Worm (Caenorhabditis elegans): ENCODE measurements around the gene cpg-24.

cpg-24 gene

DNA sequence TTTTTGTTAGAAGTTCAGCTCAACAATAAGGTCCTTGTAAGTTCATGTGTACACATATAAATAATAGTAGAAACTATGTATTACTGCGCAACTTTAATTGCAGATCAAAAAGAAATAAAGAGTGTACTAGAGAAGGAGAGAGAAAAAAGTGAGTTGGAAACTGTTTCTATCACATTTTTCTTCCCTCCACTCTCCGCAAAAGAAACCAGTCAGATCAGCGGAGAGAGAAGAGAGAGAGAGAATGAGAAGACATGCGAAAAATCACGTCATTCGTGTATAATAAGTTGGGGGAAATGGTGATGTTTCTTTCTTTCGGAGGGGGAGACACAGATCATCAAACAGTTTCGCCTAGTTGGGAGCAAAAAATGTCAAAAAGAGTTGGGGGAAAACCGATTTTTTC lies 23.6 kb downstream of the cpg-24 start (continued):
- no peak for TF ChIP-seq lin-39 (tag; optimal IDR thresholded peaks at IDR 0.05)
- TF ChIP-seq elt-3 (tag; optimal IDR thresholded peaks at IDR 0.05) = no peak
- peak; percentile 46 for TF ChIP-seq nhr-129 (tag; optimal IDR thresholded peaks at IDR 0.05)
- no peak for TF ChIP-seq zag-1 (tag; optimal IDR thresholded peaks at IDR 0.05)
- no peak for TF ChIP-seq nhr-23 (tag; optimal IDR thresholded peaks at IDR 0.05)
- TF ChIP-seq skn-1 (tag; optimal IDR thresholded peaks at IDR 0.05) = no peak
- no peak for TF ChIP-seq nhr-77 (tag; optimal IDR thresholded peaks at IDR 0.05)
- no peak for TF ChIP-seq ztf-11 (tag; optimal IDR thresholded peaks at IDR 0.05)
- TF ChIP-seq C34F6.9 (tag; optimal IDR thresholded peaks at IDR 0.05) = peak; percentile 22
- no peak for TF ChIP-seq lin-13 (GFP tag; optimal IDR thresholded peaks at IDR 0.05)
- no peak for TF ChIP-seq ZK546.5 (tag; optimal IDR thresholded peaks at IDR 0.05)
- TF ChIP-seq nhr-237 (tag; optimal IDR thresholded peaks at IDR 0.05) = no peak
- TF ChIP-seq nhr-21 (tag; optimal IDR thresholded peaks at IDR 0.05) = peak; percentile 52

DNA sequence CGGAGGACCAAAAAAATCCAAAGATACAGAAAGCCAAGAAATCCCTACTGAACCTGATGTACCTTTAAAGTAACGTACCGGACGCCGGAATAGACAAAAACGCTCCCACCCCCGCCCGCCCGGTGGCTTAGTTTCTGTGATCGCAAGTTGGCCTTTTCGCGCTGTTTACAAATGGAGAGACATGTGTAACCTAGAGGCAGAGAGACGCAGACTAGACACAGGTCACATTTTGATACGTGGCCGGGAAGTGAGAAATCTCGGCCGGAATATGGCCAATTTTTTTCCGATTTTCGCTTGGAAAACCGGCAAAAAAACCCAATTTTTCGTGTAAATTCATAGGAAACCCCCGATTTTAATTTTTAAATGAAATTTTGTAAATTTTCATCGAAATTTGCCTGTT lies 25.3 kb downstream of the cpg-24 start:
- TF ChIP-seq fos-1 (tag; optimal IDR thresholded peaks at IDR 0.05) = peak; percentile 19
- peak; percentile 12 for TF ChIP-seq nhr-129 (tag; optimal IDR thresholded peaks at IDR 0.05)
- TF ChIP-seq crh-2 (tag; optimal IDR thresholded peaks at IDR 0.05) = peak; percentile 41
- TF ChIP-seq nhr-11 (tag; optimal IDR thresholded peaks at IDR 0.05) = no peak

DNA sequence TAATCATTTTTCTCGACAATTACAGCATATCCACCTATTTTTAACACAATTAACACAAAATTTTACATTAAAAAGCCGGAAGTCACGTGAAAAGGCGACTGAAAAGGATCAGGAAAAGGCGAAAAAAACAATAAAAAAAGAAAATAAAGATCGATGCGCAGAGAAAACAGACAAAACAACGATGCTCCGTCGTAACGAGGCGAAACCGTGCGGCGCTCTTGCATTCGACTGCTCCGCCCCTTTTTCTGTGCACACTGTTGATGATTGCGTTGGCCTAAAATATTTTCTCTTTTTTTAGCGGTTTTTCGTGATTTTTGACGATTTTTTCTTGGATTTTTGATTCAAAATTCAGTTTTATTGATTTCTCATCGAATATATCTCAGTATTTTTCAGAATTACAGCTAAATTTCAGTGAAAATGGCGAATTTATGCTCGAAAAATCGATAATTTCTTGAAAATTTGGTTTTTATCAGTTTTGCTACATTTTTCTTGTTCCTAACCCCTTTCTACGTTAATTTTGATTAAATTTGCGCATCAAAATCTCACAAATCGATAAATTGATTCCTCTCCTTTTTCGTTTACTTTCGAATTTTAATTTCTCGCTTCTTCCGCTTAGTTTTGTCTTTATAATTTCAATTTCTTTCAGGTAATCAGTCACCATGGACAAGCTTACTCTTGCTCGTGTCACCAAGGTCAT lies 27.4 kb downstream of the cpg-24 start, which contains the start of gene rps-28:
Gene rps-28 (plus strand): TSS at position 647 of the 697 bp plus-strand sequence.
- TF ChIP-seq alr-1 (tag; optimal IDR thresholded peaks at IDR 0.05) (no peak), nhr-11 (tag; optimal IDR thresholded peaks at IDR 0.05) (peak; percentile 58), skn-1 (tag; optimal IDR thresholded peaks at IDR 0.05) (peak; percentile 58), nhr-23 (tag; optimal IDR thresholded peaks at IDR 0.05) (no peak), peb-1 (tag; optimal IDR thresholded peaks at IDR 0.05) (no peak), nhr-77 (tag; optimal IDR thresholded peaks at IDR 0.05) (peak; percentile 73), F13H6.1 (tag; optimal IDR thresholded peaks at IDR 0.05) (peak; percentile 96), ama-1 (optimal IDR thresholded peaks at IDR 0.05) (peak; percentile 79), nhr-10 (tag; optimal IDR thresholded peaks at IDR 0.05) (peak; percentile 52), lsy-2 (tag; optimal IDR thresholded peaks at IDR 0.05) (peak; percentile 89 to 96), C34F6.9 (tag; optimal IDR thresholded peaks at IDR 0.05) (peak; percentile 99), unc-62 (GFP tag; optimal IDR thresholded peaks at IDR 0.05) (no peak), mab-5 (tag; optimal IDR thresholded peaks at IDR 0.05) (peak; percentile 96), ztf-4 (tag; optimal IDR thresholded peaks at IDR 0.05) (peak; percentile 95), ztf-11 (tag; optimal IDR thresholded peaks at IDR 0.05) (peak; percentile 57), dmd-4 (tag; optimal IDR thresholded peaks at IDR 0.05) (no peak), sma-9 (GFP tag; optimal IDR thresholded peaks at IDR 0.05) (peak; percentile 97), sma-9 (tag; optimal IDR thresholded peaks at IDR 0.05) (no peak), nhr-21 (tag; optimal IDR thresholded peaks at IDR 0.05) (peak; percentile 94), lin-11 (tag; optimal IDR thresholded peaks at IDR 0.05) (peak; percentile 97), snpc-4 (tag; optimal IDR thresholded peaks at IDR 0.05) (peak; percentile 89), nhr-129 (tag; optimal IDR thresholded peaks at IDR 0.05) (peak; percentile 98), sma-3 (GFP tag; optimal IDR thresholded peaks at IDR 0.05) (peak; percentile 99), fos-1 (tag; optimal IDR thresholded peaks at IDR 0.05) (peak; percentile 97), nhr-12 (tag; optimal IDR thresholded peaks at IDR 0.05) (no peak), elt-1 (tag; optimal IDR thresholded peaks at IDR 0.05) (no peak), blmp-1 (tag; optimal IDR thresholded peaks at IDR 0.05; ENCODE audit: insufficient read depth) (peak; percentile 88), mbf-1 (tag; optimal IDR thresholded peaks at IDR 0.05) (no peak), nhr-6 (tag; optimal IDR thresholded peaks at IDR 0.05) (peak; percentile 90), crh-2 (tag; optimal IDR thresholded peaks at IDR 0.05) (peak; percentile 98), elt-3 (tag; optimal IDR thresholded peaks at IDR 0.05) (no peak), R02D3.7 (tag; optimal IDR thresholded peaks at IDR 0.05) (peak; percentile 41), sem-4 (tag; optimal IDR thresholded peaks at IDR 0.05) (peak; percentile 95), ztf-1 (GFP tag; conservative IDR thresholded peaks at IDR 0.05) (no peak), zag-1 (tag; optimal IDR thresholded peaks at IDR 0.05) (peak; percentile 96), lin-13 (GFP tag; optimal IDR thresholded peaks at IDR 0.05) (peak; percentile 98), ZK546.5 (tag; optimal IDR thresholded peaks at IDR 0.05) (peak; percentile 79), mdl-1 (tag; optimal IDR thresholded peaks at IDR 0.05) (peak in 1 of 2 experiments; percentile 83), Y55F3AM.14 (GFP tag; optimal IDR thresholded peaks at IDR 0.05) (peak; percentile 64), aly-2 (tag; optimal IDR thresholded peaks at IDR 0.05) (no peak), unc-39 (tag; optimal IDR thresholded peaks at IDR 0.05) (peak; percentile 58), lin-39 (tag; optimal IDR thresholded peaks at IDR 0.05) (peak; percentile 45), unc-55 (GFP tag; optimal IDR thresholded peaks at IDR 0.05) (peak; percentile 99), nhr-25 (tag; optimal IDR thresholded peaks at IDR 0.05) (peak; percentile 97), egl-27 (tag; optimal IDR thresholded peaks at IDR 0.05) (peak; percentile 94), gmeb-1 (tag; optimal IDR thresholded peaks at IDR 0.05) (peak; percentile 93), ceh-82 (tag; optimal IDR thresholded peaks at IDR 0.05) (peak; percentile 90)
